Worm (Caenorhabditis elegans) whole organism, early embryonic: ENCODE results near the gene C48D1.1.

Experiments used
- B0310.2 ChIP-seq: sonication (generic microtip); optimal IDR thresholded peaks from 2 replicates; lab custom pipeline; 2016; ENCODE audit warnings: mild to moderate bottlenecking, missing genetic modification characterization, missing compliant biosample characterization
- F13C5.2 ChIP-seq: sonication (generic microtip); optimal IDR thresholded peaks from 2 replicates; lab custom pipeline; 2017; ENCODE audit warnings: mild to moderate bottlenecking, missing genetic modification characterization, inconsistent platforms, missing compliant biosample characterization
- aly-1 ChIP-seq: sonication (generic microtip); optimal IDR thresholded peaks from 2 replicates; lab custom pipeline; 2016; ENCODE audit warnings: missing genetic modification characterization, missing compliant biosample characterization
- ama-1 ChIP-seq: fragments of 150-350 bp; optimal IDR thresholded peaks from 2 replicates; lab custom pipeline; 2014
- ceh-13 ChIP-seq: fragments of 200-800 bp; sonication (Bioruptor generic); optimal IDR thresholded peaks from 2 replicates; lab custom pipeline; 2018; ENCODE audit warnings: mild to moderate bottlenecking, missing genetic modification characterization, missing compliant biosample characterization
- ceh-36 ChIP-seq: sonication (generic microtip); optimal IDR thresholded peaks from 2 replicates; lab custom pipeline; 2016; ENCODE audit warnings: missing genetic modification characterization, inconsistent platforms, missing compliant biosample characterization
- ets-7 ChIP-seq: sonication (generic microtip); optimal IDR thresholded peaks from 2 replicates; lab custom pipeline; 2016; ENCODE audit warnings: missing genotype, missing genetic modification characterization, missing compliant biosample characterization
- flt-1 ChIP-seq: fragments of 200-800 bp; sonication (Bioruptor generic); IDR thresholded peaks from 2 replicates; pipeline ENCODE4 v1.3.6; 2022; ENCODE audit warnings: missing genetic modification characterization, missing compliant biosample characterization
- hmbx-1 ChIP-seq: sonication (generic microtip); optimal IDR thresholded peaks from 2 replicates; lab custom pipeline; 2016; ENCODE audit warnings: mild to moderate bottlenecking, missing genetic modification characterization, missing compliant biosample characterization
- hmg-4 ChIP-seq: fragments of 200-800 bp; sonication (Bioruptor generic); optimal IDR thresholded peaks from 2 replicates; lab custom pipeline; 2018; ENCODE audit warnings: mild to moderate bottlenecking, missing genetic modification characterization, missing compliant biosample characterization
- hnd-1 ChIP-seq: sonication (generic microtip); optimal IDR thresholded peaks from 2 replicates; lab custom pipeline; 2016; ENCODE audit warnings: missing genetic modification characterization, missing compliant biosample characterization
- pes-1 ChIP-seq: fragments of 200-800 bp; sonication (Bioruptor generic); IDR thresholded peaks from 2 replicates; pipeline ENCODE4 v1.3.6; 2022; ENCODE audit warnings: missing genetic modification reagents, missing genetic modification characterization, missing compliant biosample characterization
- scrt-1 ChIP-seq: fragments of 200-800 bp; sonication (Bioruptor generic); IDR thresholded peaks from 2 replicates; pipeline ENCODE4 v1.3.6; 2022; ENCODE audit warnings: missing genetic modification characterization, missing compliant biosample characterization
- sea-1 ChIP-seq: fragments of 200-800 bp; sonication (Bioruptor generic); conservative IDR thresholded peaks from 2 replicates; pipeline ENCODE4 v1.3.6; 2022; ENCODE audit warnings: missing genetic modification characterization, missing compliant biosample characterization
- tbx-11 ChIP-seq: fragments of 200-800 bp; sonication (Bioruptor generic); IDR thresholded peaks from 2 replicates; pipeline ENCODE4 v1.3.6; 2022; ENCODE audit warnings: missing genetic modification characterization, missing compliant biosample characterization
- tbx-37 ChIP-seq: fragments of 200-800 bp; sonication (Bioruptor generic); conservative IDR thresholded peaks from 2 replicates; pipeline ENCODE4 v1.3.6; 2022; ENCODE audit warnings: missing genetic modification reagents, missing genetic modification characterization, missing compliant biosample characterization
- tra-4 ChIP-seq: sonication (generic microtip); optimal IDR thresholded peaks from 2 replicates; lab custom pipeline; 2017; ENCODE audit warnings: missing genetic modification characterization, missing compliant biosample characterization

The C48D1.1 gene

DNA sequence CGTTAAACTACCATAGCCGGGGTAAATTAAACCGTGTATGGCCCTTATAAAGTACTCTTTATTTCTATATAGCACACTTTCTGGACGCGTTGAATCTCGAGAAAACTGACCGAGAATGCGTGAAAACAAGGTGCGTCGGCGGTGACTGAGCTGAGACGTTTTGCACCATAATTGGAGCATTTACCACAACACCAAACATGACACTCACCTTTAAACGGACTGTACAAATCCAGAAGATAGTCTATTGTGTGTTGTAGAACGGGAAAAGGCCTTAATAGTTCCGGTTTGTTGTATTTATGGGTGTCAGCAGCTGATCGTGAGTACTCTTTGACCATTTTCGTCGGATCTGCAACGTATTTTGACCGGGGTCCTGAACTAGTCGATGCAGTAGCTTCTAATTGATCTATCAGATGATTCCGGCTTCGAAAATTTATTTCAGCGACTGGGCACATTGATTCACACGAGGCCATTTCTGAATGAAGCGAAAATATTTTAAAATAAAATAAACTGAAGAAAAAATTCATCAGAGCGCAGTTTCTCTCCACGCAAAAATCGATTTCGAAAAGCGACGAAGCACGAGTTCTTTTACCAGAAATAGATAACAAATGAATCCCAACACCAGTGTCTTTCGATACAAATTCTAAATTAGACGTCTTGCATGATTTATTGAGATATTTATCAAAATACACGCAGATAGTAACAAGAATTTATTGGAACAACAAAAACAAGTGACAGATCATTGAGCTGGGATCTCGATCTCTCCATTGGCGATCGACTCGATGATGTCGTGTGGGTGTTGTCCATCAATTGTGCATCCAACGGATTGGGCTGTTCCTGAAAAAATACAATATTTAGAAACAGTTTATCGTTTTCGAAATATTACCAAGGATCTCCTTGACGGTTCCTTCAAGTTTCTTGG is 42.0 kb upstream of the C48D1.1 start, which contains the start of gene tag-115:
TSS of gene tag-115 (minus strand) at position 472 of the 919 bp plus-strand sequence.
- TF ChIP-seq aly-1 (tag; lab: Kevin White, UChicago) (no peak), tra-4 (tag; lab: Kevin White, UChicago) (no peak), ceh-13 (no peak), ets-7 (tag; lab: Kevin White, UChicago) (no peak)

DNA sequence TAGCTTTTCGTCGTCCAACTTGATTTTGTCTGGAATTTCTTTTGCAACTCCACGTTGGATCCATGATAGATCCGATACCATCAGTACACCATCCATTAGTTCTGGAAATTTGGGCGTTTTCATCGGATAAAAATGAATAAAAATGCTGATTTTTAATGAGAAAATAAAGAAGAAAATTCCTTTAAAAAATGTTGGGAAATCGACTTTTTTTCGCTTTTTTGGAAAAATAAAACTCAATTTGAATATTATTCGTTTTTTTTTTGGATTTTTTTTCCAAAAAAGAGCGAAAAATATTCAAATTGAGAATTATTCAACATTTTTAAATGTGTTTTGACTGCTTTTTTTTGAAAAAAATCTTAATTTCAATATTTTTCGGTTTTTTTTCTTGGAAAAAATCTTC is 39.3 kb upstream of the C48D1.1 start, which contains the start of gene pwp-1:
TSS of gene pwp-1 (minus strand) at position 101 of the 400 bp plus-strand sequence.
- TF ChIP-seq pes-1 (GFP tag; lab: Robert Waterston, UW) (no peak), sea-1 (GFP tag; lab: Robert Waterston, UW) (no peak), flt-1 (GFP tag; lab: Robert Waterston, UW) (no peak), scrt-1 (no peak), F13C5.2 (tag; lab: Kevin White, UChicago) (no peak), aly-1 (tag; lab: Kevin White, UChicago) (no peak), ceh-36 (no peak), ceh-13 (no peak), hmg-4 (no peak), tbx-37 (no peak), hmbx-1 (tag; lab: Kevin White, UChicago) (no peak), ama-1 (lab: Kevin White, UChicago) (no peak), tbx-11 (GFP tag; lab: Robert Waterston, UW) (no peak), ets-7 (tag; lab: Kevin White, UChicago) (no peak), tra-4 (tag; lab: Kevin White, UChicago) (no peak), B0310.2 (tag; lab: Kevin White, UChicago) (no peak), hnd-1 (no peak)

DNA sequence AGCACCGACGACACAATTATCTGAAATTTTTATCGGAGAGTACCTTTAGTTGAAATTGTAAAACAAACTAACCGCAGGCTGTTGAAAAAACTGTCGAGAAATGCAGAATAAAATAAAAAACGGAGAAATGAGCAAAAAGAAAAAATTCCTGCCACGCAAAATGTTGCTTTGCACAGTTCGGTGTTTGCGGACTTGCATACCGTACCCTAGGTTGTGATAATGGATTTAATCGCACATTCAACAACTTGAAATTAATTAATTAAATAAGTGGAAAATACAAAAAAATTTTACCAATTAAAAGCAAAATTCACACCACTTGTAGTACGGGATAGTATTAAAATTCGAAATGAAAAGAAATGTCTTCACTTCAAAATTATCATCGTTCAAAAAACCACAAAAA is 34.2 kb upstream of the C48D1.1 start:
- TF ChIP-seq F13C5.2 (tag; lab: Kevin White, UChicago) (peak; percentile 43), ceh-36 (no peak), hmg-4 (no peak)

DNA sequence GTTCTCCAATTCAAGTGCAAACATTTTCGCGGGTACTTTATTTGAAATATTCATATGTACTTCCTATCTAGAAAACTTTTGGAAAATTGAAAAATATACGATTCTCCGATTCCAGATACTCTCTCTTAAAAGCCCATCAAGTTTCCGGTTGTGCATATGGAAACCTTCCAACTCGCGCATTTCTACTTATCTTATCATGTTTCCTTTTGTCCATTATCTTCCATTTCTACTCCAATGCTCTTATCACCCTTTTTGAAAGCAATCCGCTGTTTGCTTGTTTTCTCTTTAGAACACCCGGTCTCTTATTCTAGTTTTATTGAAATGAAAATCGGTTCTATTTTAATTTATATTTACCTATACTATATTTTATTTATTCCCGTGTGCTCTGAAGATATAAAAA is 24.5 kb upstream of the C48D1.1 start, which contains the start of gene C48D1.5:
TSS of gene C48D1.5 (plus strand) at position 301 of the 400 bp plus-strand sequence.
- no peak for TF ChIP-seq ets-7 (tag; lab: Kevin White, UChicago)
- TF ChIP-seq B0310.2 (tag; lab: Kevin White, UChicago) = no peak
- no peak for TF ChIP-seq flt-1 (GFP tag; lab: Robert Waterston, UW)
- no peak for TF ChIP-seq sea-1 (GFP tag; lab: Robert Waterston, UW)
- no peak for TF ChIP-seq hmbx-1 (tag; lab: Kevin White, UChicago)
- TF ChIP-seq tbx-11 (GFP tag; lab: Robert Waterston, UW) = no peak
- TF ChIP-seq ceh-13 = no peak
- no peak for TF ChIP-seq hnd-1
- TF ChIP-seq ceh-36 = no peak
- no peak for TF ChIP-seq tbx-37
- no peak for TF ChIP-seq aly-1 (tag; lab: Kevin White, UChicago)
- TF ChIP-seq F13C5.2 (tag; lab: Kevin White, UChicago) = no peak
- TF ChIP-seq ama-1 (lab: Kevin White, UChicago) = no peak
- no peak for TF ChIP-seq scrt-1
- no peak for TF ChIP-seq pes-1 (GFP tag; lab: Robert Waterston, UW)
- TF ChIP-seq tra-4 (tag; lab: Kevin White, UChicago) = no peak
- TF ChIP-seq hmg-4 = no peak

DNA sequence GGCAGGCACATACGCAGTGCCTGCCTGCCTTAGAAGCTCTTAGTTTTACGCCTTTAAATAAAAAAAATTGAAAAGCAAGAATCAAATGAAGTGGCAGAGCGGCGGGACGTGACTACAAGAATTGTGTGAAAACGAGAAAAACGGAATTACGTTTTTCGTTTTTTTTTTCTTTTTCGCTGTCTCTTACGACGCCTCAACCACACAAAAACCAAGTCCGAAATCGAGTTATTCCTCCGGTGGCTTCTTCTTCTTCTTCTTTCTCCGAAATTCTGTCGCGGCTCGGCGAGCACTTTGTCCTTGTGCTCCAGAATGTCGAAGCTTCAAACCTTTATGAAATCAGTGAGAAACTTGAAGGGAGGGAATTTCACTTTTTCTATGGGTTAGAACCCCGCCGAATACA is 23.4 kb upstream of the C48D1.1 start:
- TF ChIP-seq ceh-13 = no peak
- no peak for TF ChIP-seq tbx-37
- TF ChIP-seq ama-1 (lab: Kevin White, UChicago) = no peak
- no peak for TF ChIP-seq aly-1 (tag; lab: Kevin White, UChicago)
- no peak for TF ChIP-seq scrt-1
- no peak for TF ChIP-seq hmg-4
- no peak for TF ChIP-seq tbx-11 (GFP tag; lab: Robert Waterston, UW)
- no peak for TF ChIP-seq pes-1 (GFP tag; lab: Robert Waterston, UW)
- no peak for TF ChIP-seq hmbx-1 (tag; lab: Kevin White, UChicago)
- TF ChIP-seq ets-7 (tag; lab: Kevin White, UChicago) = no peak
- no peak for TF ChIP-seq B0310.2 (tag; lab: Kevin White, UChicago)
- no peak for TF ChIP-seq flt-1 (GFP tag; lab: Robert Waterston, UW)
- no peak for TF ChIP-seq tra-4 (tag; lab: Kevin White, UChicago)

DNA sequence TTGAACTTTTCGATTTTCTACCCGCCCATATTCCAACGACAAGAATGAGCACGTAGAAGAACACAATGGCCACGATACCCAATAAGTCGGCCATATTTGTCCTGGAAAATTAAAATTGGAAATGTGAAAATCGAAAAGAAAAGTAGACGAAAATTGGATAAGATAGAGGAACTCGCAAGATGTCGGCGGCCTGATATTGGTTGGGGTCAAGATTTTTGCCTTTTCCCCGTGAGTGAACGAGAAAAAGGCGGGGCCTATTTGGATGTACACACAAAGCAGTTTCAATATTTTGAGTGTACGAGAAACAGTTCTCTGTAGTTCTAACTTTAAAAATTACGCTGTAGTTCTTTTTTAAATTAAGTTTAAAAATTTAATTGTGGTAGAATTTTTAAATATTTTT is 17.3 kb upstream of the C48D1.1 start, which contains the start of gene cho-1:
TSS of gene cho-1 (minus strand) at position 101 of the 400 bp plus-strand sequence.
- TF ChIP-seq hmg-4 (no peak), flt-1 (GFP tag; lab: Robert Waterston, UW) (no peak), tbx-37 (no peak), aly-1 (tag; lab: Kevin White, UChicago) (no peak), tra-4 (tag; lab: Kevin White, UChicago) (no peak), hmbx-1 (tag; lab: Kevin White, UChicago) (no peak), F13C5.2 (tag; lab: Kevin White, UChicago) (no peak), ceh-36 (no peak), ama-1 (lab: Kevin White, UChicago) (no peak), sea-1 (GFP tag; lab: Robert Waterston, UW) (no peak), ceh-13 (no peak)

DNA sequence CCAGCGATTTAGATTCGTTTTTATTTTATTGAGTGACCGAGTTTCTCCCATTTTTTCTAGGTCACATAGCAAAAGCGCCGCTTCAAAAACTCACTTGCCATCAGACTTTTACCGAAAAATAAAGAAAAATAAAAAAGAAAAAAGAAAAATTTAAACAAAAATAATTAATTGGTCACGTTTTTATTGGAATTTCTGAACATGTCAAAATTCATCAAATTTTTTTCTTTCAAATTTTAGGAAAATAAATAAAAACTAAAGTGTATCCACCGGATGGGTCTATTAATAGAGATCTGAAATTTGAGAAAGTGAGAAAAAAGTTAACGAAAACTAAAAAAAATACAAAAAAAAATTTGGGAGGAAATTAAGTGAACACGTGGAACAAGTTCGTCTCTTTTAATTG is 12.4 kb upstream of the C48D1.1 start, which contains the start of gene C48D1.9:
TSS of gene C48D1.9 (minus strand) at position 101 of the 400 bp plus-strand sequence.
- TF ChIP-seq aly-1 (tag; lab: Kevin White, UChicago) (no peak), ets-7 (tag; lab: Kevin White, UChicago) (no peak), tbx-37 (no peak), F13C5.2 (tag; lab: Kevin White, UChicago) (no peak), hmg-4 (no peak), scrt-1 (no peak), ceh-13 (no peak), flt-1 (GFP tag; lab: Robert Waterston, UW) (no peak), ama-1 (lab: Kevin White, UChicago) (no peak), hnd-1 (no peak), hmbx-1 (tag; lab: Kevin White, UChicago) (no peak), sea-1 (GFP tag; lab: Robert Waterston, UW) (no peak), ceh-36 (no peak)
